Fruit fly (Drosophila melanogaster) whole organism, embryonic: ENCODE data around the gene CG18748.

Source experiments
- Blimp-1 ChIP-seq: fragments of 200-800 bp; sonication (Bioruptor generic); optimal IDR thresholded peaks from 3 replicates; lab custom pipeline; 2018; ENCODE audit warnings: missing biosample characterization, missing genetic modification characterization, mild to moderate bottlenecking, moderate library complexity, missing genetic modification reagents
- BtbVII ChIP-seq: fragments of 200-800 bp; sonication (Bioruptor generic); optimal IDR thresholded peaks from 3 replicates; lab custom pipeline; 2017; ENCODE audit warnings: missing biosample characterization, mild to moderate bottlenecking, missing genetic modification characterization
- CG11085 ChIP-seq: fragments of 200-800 bp; sonication (Bioruptor generic); IDR thresholded peaks from 2 replicates; pipeline ENCODE4 v1.3.6; 2022; ENCODE audit warnings: missing biosample characterization, missing genetic modification characterization
- CG12769 ChIP-seq: fragments of 200-800 bp; sonication (Bioruptor generic); optimal IDR thresholded peaks from 2 replicates; lab custom pipeline; 2019; ENCODE audit warnings: missing biosample characterization, mild to moderate bottlenecking, missing genetic modification characterization, moderate library complexity
- CG1529 ChIP-seq: fragments of 200-800 bp; sonication (Bioruptor generic); optimal IDR thresholded peaks from 3 replicates; lab custom pipeline; 2018; ENCODE audit warnings: missing biosample characterization, missing genetic modification characterization
- CG16813 ChIP-seq: fragments of 200-800 bp; sonication (Bioruptor generic); IDR thresholded peaks from 3 replicates; pipeline ENCODE4 v1.3.6; 2022; ENCODE audit warnings: missing biosample characterization, missing genetic modification characterization; ENCODE audit not compliant: partially characterized antibody
- CG31365 ChIP-seq: fragments of 200-800 bp; sonication (Bioruptor generic); optimal IDR thresholded peaks from 2 replicates; lab custom pipeline; 2018; ENCODE audit warnings: missing biosample characterization, mild to moderate bottlenecking, missing genetic modification characterization
- CG3407 ChIP-seq: fragments of 200-800 bp; sonication (Bioruptor generic); optimal IDR thresholded peaks from 2 replicates; lab custom pipeline; 2018; ENCODE audit warnings: missing biosample characterization, mild to moderate bottlenecking, missing genetic modification characterization
- CG34376 ChIP-seq: fragments of 200-800 bp; sonication (Bioruptor generic); optimal IDR thresholded peaks from 2 replicates; lab custom pipeline; 2018; ENCODE audit warnings: missing biosample characterization, mild to moderate bottlenecking, missing genetic modification characterization
- CG5953 ChIP-seq: fragments of 200-800 bp; sonication (Bioruptor generic); IDR thresholded peaks from 2 replicates; pipeline ENCODE4 v1.3.6; 2022; ENCODE audit warnings: missing biosample characterization, missing genetic modification characterization
- CG6254 ChIP-seq: fragments of 200-800 bp; sonication (Bioruptor generic); optimal IDR thresholded peaks from 3 replicates; lab custom pipeline; 2017; ENCODE audit warnings: mild to moderate bottlenecking, missing biosample characterization, missing genetic modification reagents, missing genetic modification characterization
- CG6683 ChIP-seq: fragments of 200-800 bp; sonication (Bioruptor generic); optimal IDR thresholded peaks from 2 replicates; lab custom pipeline; 2017; ENCODE audit warnings: missing biosample characterization, mild to moderate bottlenecking, missing genetic modification characterization, missing genetic modification reagents
- CG7745 ChIP-seq: fragments of 200-800 bp; sonication (Bioruptor generic); optimal IDR thresholded peaks from 2 replicates; lab custom pipeline; 2018; ENCODE audit warnings: missing biosample characterization, mild to moderate bottlenecking, missing genetic modification characterization, moderate library complexity
- CG8290 ChIP-seq, 3 experiments: fragments of 200-800 bp; sonication (Bioruptor generic); optimal IDR thresholded peaks; 2 replicates each; lab custom pipeline; 2016 to 2019; ENCODE audit warnings: missing biosample characterization in 3 of 3, missing genetic modification characterization in 3 of 3, mild to moderate bottlenecking in 2 of 3, moderate library complexity in 1 of 3
- CG9932 ChIP-seq: fragments of 200-800 bp; sonication (Bioruptor generic); IDR thresholded peaks from 2 replicates; pipeline ENCODE4 v1.3.6; 2022; ENCODE audit warnings: missing biosample characterization, missing genetic modification characterization
- Dll ChIP-seq: fragments of 200-800 bp; sonication (Bioruptor generic); IDR thresholded peaks from 4 replicates; pipeline ENCODE4 v1.3.6; 2022; ENCODE audit warnings: missing biosample characterization, missing genetic modification characterization; ENCODE audit not compliant: partially characterized antibody
- Hr39 ChIP-seq: fragments of >200 bp; optimal IDR thresholded peaks from 2 replicates; lab custom pipeline; 2017
- Hsf ChIP-seq: fragments of 200-800 bp; sonication (Bioruptor generic); optimal IDR thresholded peaks from 3 replicates; lab custom pipeline; 2016; ENCODE audit warnings: missing biosample characterization, missing genetic modification characterization
- Jarid2 ChIP-seq: fragments of 200-800 bp; sonication (Bioruptor generic); optimal IDR thresholded peaks from 3 replicates; lab custom pipeline; 2017; ENCODE audit warnings: mild to moderate bottlenecking, missing biosample characterization, missing genetic modification reagents, missing genetic modification characterization
- Med ChIP-seq: fragments of 200-800 bp; sonication (Bioruptor generic); peaks from one replicate; lab custom pipeline; 2016; ENCODE audit warnings: missing biosample characterization, missing genetic modification characterization, mild to moderate bottlenecking, inconsistent platforms, moderate library complexity
- ato ChIP-seq: fragments of 200-800 bp; sonication (Bioruptor generic); IDR thresholded peaks from 2 replicates; pipeline ENCODE4 v1.3.6; 2022; ENCODE audit warnings: missing biosample characterization, missing genetic modification characterization; ENCODE audit not compliant: partially characterized antibody
- bab2 ChIP-seq: fragments of 200-800 bp; sonication (Bioruptor generic); optimal IDR thresholded peaks from 2 replicates; lab custom pipeline; 2016; ENCODE audit warnings: missing biosample characterization, missing genetic modification characterization
- br ChIP-seq: fragments of >200 bp; optimal IDR thresholded peaks from 2 replicates; lab custom pipeline; 2017
- chinmo ChIP-seq: fragments of 200-800 bp; sonication (Bioruptor generic); IDR thresholded peaks from 4 replicates; pipeline ENCODE4 v1.3.6; 2022; ENCODE audit warnings: missing biosample characterization, missing genetic modification characterization; ENCODE audit not compliant: partially characterized antibody
- cwo ChIP-seq: fragments of 200-800 bp; sonication (Bioruptor generic); optimal IDR thresholded peaks from 3 replicates; lab custom pipeline; 2017; ENCODE audit warnings: missing biosample characterization, missing genetic modification characterization, mild to moderate bottlenecking, moderate library complexity, missing genetic modification reagents
- eve ChIP-seq, 2 experiments: fragments of >200 bp; optimal IDR thresholded peaks; 2 replicates each; lab custom pipeline; 2017; ENCODE audit warnings: missing biosample characterization in 2 of 2, missing genetic modification characterization in 2 of 2
- exex ChIP-seq: fragments of 200-800 bp; sonication (Bioruptor generic); optimal IDR thresholded peaks from 4 replicates; lab custom pipeline; 2018; ENCODE audit warnings: missing biosample characterization, mild to moderate bottlenecking, missing genetic modification characterization, moderate library complexity
- grau ChIP-seq: fragments of 200-800 bp; optimal IDR thresholded peaks from 3 replicates; lab custom pipeline; 2019; ENCODE audit warnings: missing biosample characterization, mild to moderate bottlenecking, missing genetic modification characterization, moderate library complexity
- grn ChIP-seq: fragments of 200-800 bp; sonication (Bioruptor generic); optimal IDR thresholded peaks from 3 replicates; lab custom pipeline; 2017; ENCODE audit warnings: missing biosample characterization, missing genetic modification characterization
- gro ChIP-seq: fragments of 200-800 bp; sonication (Bioruptor generic); optimal IDR thresholded peaks from 2 replicates; lab custom pipeline; 2016; ENCODE audit warnings: missing biosample characterization, missing genetic modification characterization
- inv ChIP-seq: fragments of 200-800 bp; sonication (Bioruptor generic); IDR thresholded peaks from 2 replicates; pipeline ENCODE4 v1.3.6; 2022; ENCODE audit warnings: missing biosample characterization, missing genetic modification characterization; ENCODE audit not compliant: partially characterized antibody
- lab ChIP-seq: fragments of 200-800 bp; sonication (Bioruptor generic); optimal IDR thresholded peaks from 3 replicates; lab custom pipeline; 2017; ENCODE audit warnings: missing biosample characterization, missing genetic modification characterization, mild to moderate bottlenecking, moderate library complexity, missing genetic modification reagents
- mirr ChIP-seq: fragments of 200-800 bp; sonication (Bioruptor generic); optimal IDR thresholded peaks from 3 replicates; lab custom pipeline; 2018; ENCODE audit warnings: missing biosample characterization, mild to moderate bottlenecking, missing genetic modification characterization
- odd ChIP-seq: fragments of 200-800 bp; sonication (Bioruptor generic); optimal IDR thresholded peaks from 2 replicates; lab custom pipeline; 2017; ENCODE audit warnings: missing biosample characterization, mild to moderate bottlenecking, missing genetic modification characterization
- pho ChIP-seq: fragments of 200-800 bp; sonication (Bioruptor generic); optimal IDR thresholded peaks from 2 replicates; lab custom pipeline; 2016; ENCODE audit warnings: missing biosample characterization, missing genetic modification characterization
- sd ChIP-seq: fragments of 200-800 bp; sonication (Bioruptor generic); optimal IDR thresholded peaks from 3 replicates; lab custom pipeline; 2018; ENCODE audit warnings: missing biosample characterization, mild to moderate bottlenecking, missing genetic modification characterization, moderate library complexity
- seq ChIP-seq: fragments of 200-800 bp; sonication (Bioruptor generic); IDR thresholded peaks from 2 replicates; pipeline ENCODE4 v1.3.6; 2022; ENCODE audit warnings: missing biosample characterization, missing genetic modification characterization
- sisA ChIP-seq: fragments of 200-800 bp; sonication (Bioruptor generic); IDR thresholded peaks from 2 replicates; pipeline ENCODE4 v1.3.6; 2022; ENCODE audit warnings: missing biosample characterization, missing genetic modification characterization
- slbo ChIP-seq: fragments of 200-800 bp; sonication (Bioruptor generic); IDR thresholded peaks from 2 replicates; pipeline ENCODE4 v1.3.6; 2022; ENCODE audit warnings: missing biosample characterization, missing genetic modification characterization
- slp2 ChIP-seq: fragments of 200-800 bp; sonication (Bioruptor generic); optimal IDR thresholded peaks from 2 replicates; lab custom pipeline; 2016; ENCODE audit warnings: missing biosample characterization, missing genetic modification characterization
- sug ChIP-seq: fragments of 200-800 bp; optimal IDR thresholded peaks from 2 replicates; lab custom pipeline; 2019; ENCODE audit warnings: missing biosample characterization, mild to moderate bottlenecking, missing genetic modification characterization, moderate library complexity
- toy ChIP-seq: fragments of 200-800 bp; sonication (Bioruptor generic); IDR thresholded peaks from 2 replicates; pipeline ENCODE4 v1.3.6; 2022; ENCODE audit warnings: missing biosample characterization, missing genetic modification characterization
- tx ChIP-seq: fragments of 200-800 bp; sonication (Bioruptor generic); optimal IDR thresholded peaks from 2 replicates; lab custom pipeline; 2016; ENCODE audit warnings: missing biosample characterization, missing genetic modification characterization
- vnd ChIP-seq: fragments of 200-800 bp; sonication (Bioruptor generic); IDR thresholded peaks from 3 replicates; pipeline ENCODE4 v1.3.6; 2022; ENCODE audit warnings: missing biosample characterization, missing genetic modification characterization; ENCODE audit not compliant: partially characterized antibody
- wor ChIP-seq: fragments of 200-800 bp; sonication (Bioruptor generic); IDR thresholded peaks from 2 replicates; pipeline ENCODE4 v1.3.6; 2022; ENCODE audit warnings: missing biosample characterization, missing genetic modification characterization

Gene CG18748

dm6 chr3R:7790583-7791034, 2.9 kb upstream of the CG18748 start, which contains the start of gene CG10086 (continued):
- 0 out of 4 replicates have a peak, but pooled peaks have one; percentile 14 for TF ChIP-seq chinmo (GFP tag; lab: Robert Waterston, UW)
- TF ChIP-seq CG12769 = peak; percentile 30
- TF ChIP-seq CG6683 (GFP tag; lab: Kevin White, UChicago) = no peak
- TF ChIP-seq CG16813 (GFP tag; lab: Robert Waterston, UW) = no peak
- no peak for TF ChIP-seq br
- no peak for TF ChIP-seq CG8290 (GFP tag; optimal IDR thresholded peaks at IDR 0.05; lab: Kevin White, UChicago)
- peak in 1 of 2 experiments; percentile 1 for TF ChIP-seq CG8290 (tag; optimal IDR thresholded peaks at IDR 0.05; lab: Kevin White, UChicago)
- peak; percentile 16; the same call in 1 of the 2 replicates for TF ChIP-seq CG11085 (GFP tag; lab: Robert Waterston, UW)
- TF ChIP-seq inv (GFP tag; lab: Robert Waterston, UW) = no peak
- no peak for TF ChIP-seq BtbVII (GFP tag; lab: Kevin White, UChicago)
- TF ChIP-seq grn = peak; percentile 74
- TF ChIP-seq Hr39 = no peak
- no peak for TF ChIP-seq bab2 (GFP tag; lab: Kevin White, UChicago)

- TF ChIP-seq lab (GFP tag; lab: Kevin White, UChicago) (peak; percentile 9), CG5953 (no peak), mirr (peak; percentile 7), eve (GFP tag; optimal IDR thresholded peaks at IDR 0.05; lab: Kevin White, UChicago) (peak in 1 of 2 experiments; percentile 8), sd (tag; lab: Kevin White, UChicago) (peak; percentile 36)
These were observed 2.4 kb upstream of the CG18748 start, which contains the start of gene CG18746 for dm6 chr3R:7790087-7790486. TSS of gene CG18746 (minus strand) at chr3R:7790187.

dm6 chr3R:7785784-7786183, 1.9 kb downstream of the CG18748 start, which contains the start of gene CG18745:
TSS of gene CG18745 (minus strand) at chr3R:7786119.
- TF ChIP-seq seq (GFP tag; lab: Robert Waterston, UW) = no peak
- peak; percentile 80 for TF ChIP-seq sd (tag; lab: Kevin White, UChicago)
- TF ChIP-seq pho (GFP tag; lab: Kevin White, UChicago) = no peak
- TF ChIP-seq gro (GFP tag; lab: Kevin White, UChicago) = peak; percentile 1
- TF ChIP-seq CG31365 (tag; lab: Kevin White, UChicago) = no peak
- peak; percentile 60 for TF ChIP-seq mirr
- TF ChIP-seq exex = peak; percentile 86
- no peak for TF ChIP-seq odd (GFP tag; lab: Kevin White, UChicago)
- no peak for TF ChIP-seq Hsf (GFP tag; lab: Kevin White, UChicago)
- peak; percentile 20 for TF ChIP-seq CG34376 (GFP tag; lab: Kevin White, UChicago)
- TF ChIP-seq CG7745 (tag; lab: Kevin White, UChicago) = no peak
- TF ChIP-seq Jarid2 (GFP tag; lab: Kevin White, UChicago) = peak; percentile 10
- no peak for TF ChIP-seq CG6254 (GFP tag; lab: Kevin White, UChicago)
- TF ChIP-seq grau (tag; lab: Kevin White, UChicago) = no peak
- no peak for TF ChIP-seq CG1529 (GFP tag; lab: Kevin White, UChicago)
- TF ChIP-seq Dll = no peak
- TF ChIP-seq Med = no peak
- peak; percentile 50 for TF ChIP-seq sug (tag; lab: Kevin White, UChicago)
- no peak for TF ChIP-seq CG3407 (GFP tag; lab: Kevin White, UChicago)
- TF ChIP-seq slbo = no peak
- peak; percentile 30 for TF ChIP-seq CG12769
- TF ChIP-seq cwo (GFP tag; lab: Kevin White, UChicago) = peak; percentile 5
- TF ChIP-seq tx = no peak
- TF ChIP-seq slp2 = no peak
- TF ChIP-seq lab (GFP tag; lab: Kevin White, UChicago) = peak; percentile 33
- TF ChIP-seq Blimp-1 = no peak
- no peak for TF ChIP-seq wor
- TF ChIP-seq sisA = no peak
- TF ChIP-seq CG9932 = no peak
- no peak for TF ChIP-seq vnd (GFP tag; lab: Robert Waterston, UW)
- TF ChIP-seq ato (GFP tag; lab: Robert Waterston, UW) = no peak
- TF ChIP-seq toy (GFP tag; lab: Robert Waterston, UW) = no peak
